Worm (Caenorhabditis elegans) whole organism, late embryonic: ENCODE measurements around the gene hpo-26.

Experiments
- C08G9.2 ChIP-seq: sonication (generic microtip); optimal IDR thresholded peaks from 2 replicates; lab custom pipeline; 2016; ENCODE audit warnings: mild to moderate bottlenecking, missing genetic modification characterization, moderate library complexity, missing compliant biosample characterization
- F13H6.1 ChIP-seq: sonication (generic microtip); optimal IDR thresholded peaks from 2 replicates; lab custom pipeline; 2016; ENCODE audit warnings: missing genetic modification characterization, missing compliant biosample characterization
- ahr-1 ChIP-seq: sonication (generic microtip); optimal IDR thresholded peaks from 2 replicates; lab custom pipeline; 2016; ENCODE audit warnings: missing genetic modification characterization, missing compliant biosample characterization
- ama-1 ChIP-seq: fragments of 150-350 bp; optimal IDR thresholded peaks from 2 replicates; lab custom pipeline; 2014
- ceh-14 ChIP-seq: sonication (generic microtip); optimal IDR thresholded peaks from 2 replicates; lab custom pipeline; 2016; ENCODE audit warnings: missing genotype, missing genetic modification characterization, missing compliant biosample characterization
- ceh-18 ChIP-seq: sonication (generic microtip); optimal IDR thresholded peaks from 2 replicates; lab custom pipeline; 2016; ENCODE audit warnings: missing genetic modification characterization, missing compliant biosample characterization
- ceh-19 ChIP-seq: fragments of 200-800 bp; sonication (Bioruptor generic); optimal IDR thresholded peaks from 2 replicates; lab custom pipeline; 2018; ENCODE audit warnings: mild to moderate bottlenecking, missing genetic modification characterization, missing compliant biosample characterization
- ceh-2 ChIP-seq: sonication (generic microtip); optimal IDR thresholded peaks from 2 replicates; lab custom pipeline; 2016; ENCODE audit warnings: missing genotype, missing genetic modification characterization, missing compliant biosample characterization
- ceh-24 ChIP-seq: sonication (generic microtip); optimal IDR thresholded peaks from 2 replicates; lab custom pipeline; 2016; ENCODE audit warnings: mild to moderate bottlenecking, missing genetic modification characterization, missing compliant biosample characterization
- ceh-30 ChIP-seq: fragments of 150-350 bp; optimal IDR thresholded peaks from 2 replicates; lab custom pipeline; 2014; ENCODE audit warnings: missing biosample characterization, missing genetic modification characterization
- ceh-31 ChIP-seq: sonication (generic microtip); optimal IDR thresholded peaks from 2 replicates; lab custom pipeline; 2016; ENCODE audit warnings: missing genetic modification characterization, missing compliant biosample characterization
- ceh-45 ChIP-seq: fragments of 200-800 bp; sonication (Bioruptor generic); IDR thresholded peaks from 2 replicates; pipeline ENCODE4 v1.3.6; 2022; ENCODE audit warnings: missing genetic modification reagents, missing genetic modification characterization, missing compliant biosample characterization
- ceh-48 ChIP-seq: sonication (generic microtip); optimal IDR thresholded peaks from 2 replicates; lab custom pipeline; 2016; ENCODE audit warnings: missing genetic modification characterization, inconsistent platforms, missing compliant biosample characterization
- ceh-6 ChIP-seq: fragments of 200-800 bp; sonication (Bioruptor generic); optimal IDR thresholded peaks from 2 replicates; lab custom pipeline; 2018; ENCODE audit warnings: mild to moderate bottlenecking, missing genetic modification characterization, missing compliant biosample characterization
- dmd-4 ChIP-seq: sonication (generic microtip); optimal IDR thresholded peaks from 2 replicates; lab custom pipeline; 2016; ENCODE audit warnings: borderline replicate concordance, missing genetic modification characterization, missing compliant biosample characterization
- dve-1 ChIP-seq: sonication (generic microtip); optimal IDR thresholded peaks from 2 replicates; lab custom pipeline; 2017; ENCODE audit warnings: antibody characterized with exemption, mild to moderate bottlenecking, missing genetic modification characterization, missing compliant biosample characterization
- ets-4 ChIP-seq: sonication (generic microtip); optimal IDR thresholded peaks from 2 replicates; lab custom pipeline; 2016; ENCODE audit warnings: missing genetic modification characterization, missing compliant biosample characterization
- fax-1 ChIP-seq: sonication (generic microtip); optimal IDR thresholded peaks from 2 replicates; lab custom pipeline; 2016; ENCODE audit warnings: missing genotype, missing genetic modification characterization, missing compliant biosample characterization
- fkh-6 ChIP-seq: sonication (generic microtip); optimal IDR thresholded peaks from 2 replicates; lab custom pipeline; 2016; ENCODE audit warnings: missing genetic modification characterization, missing compliant biosample characterization
- gmeb-2 ChIP-seq: sonication (generic microtip); optimal IDR thresholded peaks from 2 replicates; lab custom pipeline; 2016; ENCODE audit warnings: missing genetic modification characterization, inconsistent platforms, missing compliant biosample characterization
- hlh-6 ChIP-seq: sonication (generic microtip); optimal IDR thresholded peaks from 2 replicates; lab custom pipeline; 2016; ENCODE audit warnings: missing genotype, missing genetic modification characterization, missing compliant biosample characterization
- hlh-8 ChIP-seq: sonication (generic microtip); optimal IDR thresholded peaks from 2 replicates; lab custom pipeline; 2016; ENCODE audit warnings: missing genotype, missing genetic modification characterization, missing compliant biosample characterization
- lim-6 ChIP-seq: sonication (generic microtip); optimal IDR thresholded peaks from 2 replicates; lab custom pipeline; 2016; ENCODE audit warnings: missing genetic modification characterization, missing compliant biosample characterization
- lin-11 ChIP-seq: fragments of 200-800 bp; sonication (Bioruptor generic); optimal IDR thresholded peaks from 2 replicates; lab custom pipeline; 2018; ENCODE audit warnings: mild to moderate bottlenecking, missing genetic modification characterization, missing compliant biosample characterization
- mec-3 ChIP-seq: sonication (generic microtip); optimal IDR thresholded peaks from 2 replicates; lab custom pipeline; 2016; ENCODE audit warnings: borderline replicate concordance, missing genetic modification characterization, missing compliant biosample characterization
- nfya-1 ChIP-seq: sonication (generic microtip); optimal IDR thresholded peaks from 2 replicates; lab custom pipeline; 2017; ENCODE audit warnings: missing genetic modification characterization, mild to moderate bottlenecking, missing compliant biosample characterization, antibody characterized with exemption, moderate library complexity
- nhr-232 ChIP-seq: sonication (generic microtip); optimal IDR thresholded peaks from 2 replicates; lab custom pipeline; 2016; ENCODE audit warnings: missing genetic modification characterization, missing compliant biosample characterization
- npax-4 ChIP-seq: sonication (generic microtip); optimal IDR thresholded peaks from 2 replicates; lab custom pipeline; 2016; ENCODE audit warnings: missing genetic modification characterization, missing compliant biosample characterization
- odd-2 ChIP-seq: sonication (generic microtip); optimal IDR thresholded peaks from 2 replicates; lab custom pipeline; 2017; ENCODE audit warnings: antibody characterized with exemption, mild to moderate bottlenecking, missing genetic modification characterization, missing compliant biosample characterization
- pat-9 ChIP-seq: fragments of 200-800 bp; sonication (Bioruptor generic); optimal IDR thresholded peaks from 2 replicates; lab custom pipeline; 2018; ENCODE audit warnings: mild to moderate bottlenecking, missing genetic modification characterization, moderate library complexity, missing compliant biosample characterization
- pha-4 ChIP-seq: fragments of 150-350 bp; optimal IDR thresholded peaks from 2 replicates; lab custom pipeline; 2018; ENCODE audit warnings: missing biosample characterization, missing genetic modification reagents, missing genetic modification characterization
- ref-2 ChIP-seq: sonication (generic microtip); optimal IDR thresholded peaks from 2 replicates; lab custom pipeline; 2016; ENCODE audit warnings: missing genetic modification characterization, missing compliant biosample characterization
- rnt-1 ChIP-seq: sonication (generic microtip); optimal IDR thresholded peaks from 2 replicates; lab custom pipeline; 2016; ENCODE audit warnings: missing genetic modification characterization, missing compliant biosample characterization
- sdc-2 ChIP-seq: sonication (generic microtip); optimal IDR thresholded peaks from 2 replicates; lab custom pipeline; 2016; ENCODE audit warnings: missing genotype, missing genetic modification characterization, missing compliant biosample characterization
- sox-2 ChIP-seq: fragments of 200-800 bp; sonication (Bioruptor generic); IDR thresholded peaks from 2 replicates; pipeline ENCODE4 v1.3.6; 2022; ENCODE audit warnings: missing genetic modification reagents, missing genetic modification characterization, missing compliant biosample characterization
- syd-9 ChIP-seq: sonication (generic microtip); optimal IDR thresholded peaks from 2 replicates; lab custom pipeline; 2016; ENCODE audit warnings: mild to moderate bottlenecking, missing genetic modification characterization, moderate library complexity, missing compliant biosample characterization
- tbx-7 ChIP-seq: sonication (generic microtip); optimal IDR thresholded peaks from 2 replicates; lab custom pipeline; 2016; ENCODE audit warnings: missing genotype, missing genetic modification characterization, missing compliant biosample characterization

The hpo-26 gene

ce11 chrV:6549871-6550270 is 17.0 kb upstream of the hpo-26 start, which contains the start of gene lipl-4:
Gene lipl-4 (plus strand): TSS chrV:6550171.
- no peak for TF ChIP-seq npax-4 (tag; lab: Kevin White, UChicago)
- no peak for TF ChIP-seq sdc-2 (tag; lab: Kevin White, UChicago)
- TF ChIP-seq pha-4 (tag; lab: Kevin White, UChicago) = no peak
- TF ChIP-seq nfya-1 = no peak

ce11 chrV:6549148-6549547 is 16.3 kb upstream of the hpo-26 start, which contains the start of gene K04A8.20:
Gene K04A8.20 (plus strand): TSS chrV:6549448.
- TF ChIP-seq ets-4 (tag; lab: Kevin White, UChicago) (no peak), npax-4 (tag; lab: Kevin White, UChicago) (no peak), gmeb-2 (tag; lab: Kevin White, UChicago) (no peak), nhr-232 (tag; lab: Kevin White, UChicago) (no peak), ceh-18 (tag; lab: Kevin White, UChicago) (no peak), mec-3 (tag; lab: Kevin White, UChicago) (no peak), rnt-1 (tag; lab: Kevin White, UChicago) (no peak), ceh-45 (GFP tag; lab: Robert Waterston, UW) (no peak), F13H6.1 (tag; lab: Kevin White, UChicago) (no peak), sox-2 (no peak)

ce11 chrV:6548309-6548708 is 15.4 kb upstream of the hpo-26 start:
- no peak for TF ChIP-seq pha-4 (tag; lab: Kevin White, UChicago)
- no peak for TF ChIP-seq ceh-24 (tag; lab: Kevin White, UChicago)
- no peak for TF ChIP-seq lin-11
- no peak for TF ChIP-seq npax-4 (tag; lab: Kevin White, UChicago)
- TF ChIP-seq fkh-6 (tag; lab: Kevin White, UChicago) = no peak
- TF ChIP-seq sdc-2 (tag; lab: Kevin White, UChicago) = no peak
- TF ChIP-seq C08G9.2 (tag; lab: Kevin White, UChicago) = no peak
- no peak for TF ChIP-seq hlh-6 (tag; lab: Kevin White, UChicago)
- no peak for TF ChIP-seq ref-2 (tag; lab: Kevin White, UChicago)
- no peak for TF ChIP-seq hlh-8 (tag; lab: Kevin White, UChicago)
- TF ChIP-seq dmd-4 (tag; lab: Kevin White, UChicago) = no peak
- no peak for TF ChIP-seq tbx-7 (tag; lab: Kevin White, UChicago)

ce11 chrV:6546450-6547171 is 13.8 kb upstream of the hpo-26 start, which contains the start of gene dre-1:
Gene dre-1 (minus strand): TSS chrV:6546500.
- TF ChIP-seq ahr-1 (tag; lab: Kevin White, UChicago) = no peak
- TF ChIP-seq odd-2 (tag; lab: Kevin White, UChicago) = no peak
- no peak for TF ChIP-seq ceh-6 (GFP tag; lab: Kevin White, UChicago)
- TF ChIP-seq ceh-14 = no peak
- TF ChIP-seq ceh-2 = no peak
- no peak for TF ChIP-seq ceh-48
- no peak for TF ChIP-seq syd-9 (tag; lab: Kevin White, UChicago)
- no peak for TF ChIP-seq ceh-31 (tag; lab: Kevin White, UChicago)
- TF ChIP-seq fax-1 = no peak
- no peak for TF ChIP-seq mec-3 (tag; lab: Kevin White, UChicago)
- TF ChIP-seq sox-2 = no peak
- no peak for TF ChIP-seq ceh-19
- no peak for TF ChIP-seq tbx-7 (tag; lab: Kevin White, UChicago)
- TF ChIP-seq pat-9 = no peak
- no peak for TF ChIP-seq lim-6 (tag; lab: Kevin White, UChicago)
- TF ChIP-seq ama-1 = no peak
- TF ChIP-seq ceh-30 (tag; lab: Kevin White, UChicago) = no peak
- TF ChIP-seq dve-1 (tag; lab: Kevin White, UChicago) = no peak
